Fruit fly (Drosophila melanogaster) Kc167 (cell line): ENCODE measurements around the gene Helz.

ENCODE experiments used
- Myc ChIP-seq: fragments of >200 bp; optimal IDR thresholded peaks from 2 replicates; lab custom pipeline; 2017; ENCODE audit warnings: missing external identifiers
- Sin3A ChIP-seq: fragments of >200 bp; optimal IDR thresholded peaks from 2 replicates; lab custom pipeline; 2018; ENCODE audit warnings: missing external identifiers
- h ChIP-seq: fragments of >200 bp; optimal IDR thresholded peaks from 3 replicates; lab custom pipeline; 2018; ENCODE audit warnings: missing external identifiers
- insv ChIP-seq: fragments of >200 bp; optimal IDR thresholded peaks from 3 replicates; lab custom pipeline; 2018; ENCODE audit warnings: missing external identifiers

DNA sequence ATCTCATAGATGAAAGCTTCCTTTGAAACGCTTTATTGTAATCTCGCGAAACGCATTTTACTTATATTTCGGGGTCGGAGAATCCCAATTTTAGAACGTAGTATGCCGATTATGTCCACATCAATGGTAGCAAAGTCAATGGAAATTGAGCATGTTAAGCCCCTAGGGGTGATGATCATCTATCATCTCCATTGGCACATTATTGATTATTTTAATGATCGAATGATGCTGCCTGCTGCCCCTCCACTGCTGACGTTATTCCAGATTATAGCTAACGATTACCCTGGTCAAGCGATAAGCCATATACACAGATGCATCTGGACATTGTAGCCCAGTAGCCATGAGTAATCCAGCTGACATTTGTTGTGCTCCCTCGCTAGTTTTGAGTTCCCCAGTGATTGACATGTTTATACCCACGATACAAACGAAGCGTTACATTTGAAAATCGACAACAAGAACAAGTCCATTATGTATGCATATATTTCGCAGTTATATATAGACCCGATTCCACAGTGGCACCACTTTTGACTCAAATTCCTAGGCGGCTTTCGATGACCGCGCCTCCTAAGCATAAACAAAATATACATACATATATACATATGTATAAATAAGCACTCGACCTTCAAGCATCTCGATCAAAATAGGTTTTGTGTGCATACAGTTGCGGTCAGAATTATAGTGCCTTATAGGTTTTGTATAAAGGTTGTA lies 5.3 kb upstream of the Helz start:
- no peak for TF ChIP-seq h (lab: Kevin White, UChicago)
- no peak for TF ChIP-seq Sin3A (lab: Kevin White, UChicago)
- TF ChIP-seq insv = no peak
- no peak for TF ChIP-seq Myc (lab: Kevin White, UChicago)
